Worm (Caenorhabditis elegans) whole organism, midembryonic: ENCODE data around the gene Y50D4A.5.
A peak's percentile ranks its signal among the peaks of the same experiment; 100 is the strongest.

Experiments
- T22C8.4 ChIP-seq: fragments of 200-800 bp; sonication (Bioruptor generic); IDR thresholded peaks from 2 replicates; pipeline ENCODE4 v1.3.6; 2022; ENCODE audit warnings: missing genetic modification characterization, missing compliant biosample characterization
- cog-1 ChIP-seq: sonication (generic microtip); optimal IDR thresholded peaks from 2 replicates; lab custom pipeline; 2016; ENCODE audit warnings: missing genetic modification characterization, missing compliant biosample characterization
- flt-1 ChIP-seq: fragments of 200-800 bp; sonication (Bioruptor generic); IDR thresholded peaks from 2 replicates; pipeline ENCODE4 v1.3.6; 2022; ENCODE audit warnings: missing genetic modification characterization, missing compliant biosample characterization
- klf-2 ChIP-seq: fragments of 200-800 bp; sonication (Bioruptor generic); conservative IDR thresholded peaks from 2 replicates; pipeline ENCODE4 v1.3.6; 2022; ENCODE audit warnings: missing genetic modification reagents, missing genetic modification characterization, missing compliant biosample characterization
- med-1 ChIP-seq: sonication (generic microtip); optimal IDR thresholded peaks from 2 replicates; lab custom pipeline; 2017; ENCODE audit warnings: missing genetic modification characterization, mild to moderate bottlenecking, missing compliant biosample characterization, antibody characterized with exemption, missing genetic modification reagents; ENCODE audit not compliant: insufficient read depth
- ref-1 ChIP-seq: fragments of 200-800 bp; sonication (Bioruptor generic); conservative IDR thresholded peaks from 2 replicates; pipeline ENCODE4 v1.3.6; 2022; ENCODE audit warnings: missing genetic modification reagents, missing genetic modification characterization, missing compliant biosample characterization
- tab-1 ChIP-seq: fragments of 200-800 bp; sonication (Bioruptor generic); IDR thresholded peaks from 2 replicates; pipeline ENCODE4 v1.3.6; 2022; ENCODE audit warnings: missing genetic modification characterization, missing compliant biosample characterization
- ztf-23 ChIP-seq: fragments of 200-800 bp; sonication (Bioruptor generic); IDR thresholded peaks from 2 replicates; pipeline ENCODE4 v1.3.6; 2022; ENCODE audit warnings: missing genetic modification reagents, missing genetic modification characterization, missing compliant biosample characterization
- ztf-29 ChIP-seq: fragments of 200-800 bp; sonication (Bioruptor generic); IDR thresholded peaks from 2 replicates; pipeline ENCODE4 v1.3.6; 2022; ENCODE audit warnings: missing genetic modification reagents, missing genetic modification characterization, missing compliant biosample characterization

Y50D4A.5 gene

ce11 chrV:1206971-1207370 lies at the start of gene Y50D4A.5:
Y50D4A.5 (plus strand) TSS chrV:1207307.
- TF ChIP-seq klf-2 (GFP tag; lab: Robert Waterston, UW) (no peak), flt-1 (GFP tag; lab: Robert Waterston, UW) (peak; percentile 39; the same call in 1 of the 2 replicates), med-1 (GFP tag; lab: Kevin White, UChicago) (no peak), tab-1 (GFP tag; lab: Robert Waterston, UW) (0 out of 2 replicates have a peak, but pooled peaks have one; percentile 52), cog-1 (no peak), ztf-29 (GFP tag; lab: Robert Waterston, UW) (no peak), T22C8.4 (GFP tag; lab: Robert Waterston, UW) (peak; percentile 17; the same call in 1 of the 2 replicates), ztf-23 (0 out of 2 replicates have a peak, but pooled peaks have one; percentile 18), ref-1 (no peak)

ce11 chrV:1157443-1157842 lies 49.7 kb upstream of the Y50D4A.5 start:
- no peak for TF ChIP-seq T22C8.4 (GFP tag; lab: Robert Waterston, UW)

DNA sequence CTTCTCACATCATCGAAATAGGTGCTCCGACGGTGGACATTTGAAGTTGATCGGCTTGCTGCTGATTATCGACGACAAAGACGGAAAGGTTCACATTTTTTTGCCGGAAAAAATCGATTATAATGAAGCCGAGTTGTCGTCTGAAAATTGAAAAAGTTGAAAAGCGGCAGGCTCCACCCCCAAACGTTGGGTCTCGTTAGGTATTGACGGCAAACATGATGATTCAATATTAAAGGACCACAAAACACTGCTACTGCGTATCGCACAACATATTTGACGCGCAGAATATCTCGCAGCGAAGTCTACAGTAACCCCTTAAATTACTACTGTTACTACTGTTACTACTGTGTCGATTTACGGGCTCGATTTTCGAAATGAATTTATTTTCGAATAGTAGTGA lies 48.9 kb upstream of the Y50D4A.5 start:
- 0 out of 2 replicates have a peak, but pooled peaks have one; percentile 52 for TF ChIP-seq ztf-23
- TF ChIP-seq med-1 (GFP tag; lab: Kevin White, UChicago) = no peak
- TF ChIP-seq T22C8.4 (GFP tag; lab: Robert Waterston, UW) = no peak
- no peak for TF ChIP-seq tab-1 (GFP tag; lab: Robert Waterston, UW)
- TF ChIP-seq flt-1 (GFP tag; lab: Robert Waterston, UW) = no peak
- TF ChIP-seq cog-1 = no peak
- TF ChIP-seq ztf-29 (GFP tag; lab: Robert Waterston, UW) = no peak
- no peak for TF ChIP-seq klf-2 (GFP tag; lab: Robert Waterston, UW)

ce11 chrV:1160716-1161115 lies 46.4 kb upstream of the Y50D4A.5 start:
- no peak for TF ChIP-seq klf-2 (GFP tag; lab: Robert Waterston, UW)
- TF ChIP-seq ztf-23 = no peak
- no peak for TF ChIP-seq tab-1 (GFP tag; lab: Robert Waterston, UW)
- TF ChIP-seq T22C8.4 (GFP tag; lab: Robert Waterston, UW) = no peak
- no peak for TF ChIP-seq ztf-29 (GFP tag; lab: Robert Waterston, UW)
- no peak for TF ChIP-seq med-1 (GFP tag; lab: Kevin White, UChicago)
- no peak for TF ChIP-seq cog-1
- no peak for TF ChIP-seq ref-1
- no peak for TF ChIP-seq flt-1 (GFP tag; lab: Robert Waterston, UW)

- TF ChIP-seq T22C8.4 (GFP tag; lab: Robert Waterston, UW) (no peak), cog-1 (no peak), ref-1 (no peak), tab-1 (GFP tag; lab: Robert Waterston, UW) (no peak), klf-2 (GFP tag; lab: Robert Waterston, UW) (no peak), ztf-23 (no peak), ztf-29 (GFP tag; lab: Robert Waterston, UW) (no peak), med-1 (GFP tag; lab: Kevin White, UChicago) (no peak), flt-1 (GFP tag; lab: Robert Waterston, UW) (no peak)
Observed at ce11 chrV:1164196-1164691, 42.9 kb upstream of the Y50D4A.5 start, which contains the start of gene T21H3.5. T21H3.5 (minus strand) TSS chrV:1164293.

DNA sequence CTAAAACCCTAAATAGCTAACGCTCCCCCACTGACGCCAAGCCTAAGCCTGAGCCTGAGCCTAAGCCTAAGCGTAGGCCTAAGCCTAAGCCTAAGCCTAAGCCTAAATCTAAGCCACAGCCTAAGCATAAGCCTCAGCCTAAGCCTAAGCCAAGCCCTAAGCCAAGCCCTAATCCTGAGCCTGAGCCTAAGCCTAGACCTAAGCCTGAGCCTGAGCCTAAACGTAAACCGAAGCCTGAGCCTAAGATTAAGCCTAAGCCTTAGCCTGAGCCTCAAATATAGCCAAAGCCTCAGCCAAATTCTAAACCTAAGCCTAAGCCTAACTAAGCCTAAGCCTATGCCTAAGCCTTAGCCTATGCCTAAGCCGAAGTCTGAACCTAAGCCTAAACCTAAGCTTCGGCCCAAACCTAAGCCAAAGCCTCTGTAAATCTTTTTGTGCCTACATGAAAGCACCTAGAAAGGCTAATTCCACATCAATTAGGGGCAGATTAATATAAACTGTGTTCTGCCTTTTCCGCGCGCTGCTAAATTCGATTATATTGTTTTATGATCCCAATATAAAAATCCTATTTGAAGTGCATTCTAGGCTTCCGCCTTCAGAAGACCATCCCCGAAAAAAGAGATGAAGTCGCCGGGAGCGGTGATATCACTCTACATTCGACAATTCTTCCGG lies 41.9 kb upstream of the Y50D4A.5 start, which contains the start of gene ptr-16:
ptr-16 (plus strand) TSS at position 622 of the 672 bp plus-strand sequence.
- TF ChIP-seq tab-1 (GFP tag; lab: Robert Waterston, UW) (0 out of 2 replicates have a peak, but pooled peaks have one; percentile 23), ztf-29 (GFP tag; lab: Robert Waterston, UW) (no peak), klf-2 (GFP tag; lab: Robert Waterston, UW) (no peak)

DNA sequence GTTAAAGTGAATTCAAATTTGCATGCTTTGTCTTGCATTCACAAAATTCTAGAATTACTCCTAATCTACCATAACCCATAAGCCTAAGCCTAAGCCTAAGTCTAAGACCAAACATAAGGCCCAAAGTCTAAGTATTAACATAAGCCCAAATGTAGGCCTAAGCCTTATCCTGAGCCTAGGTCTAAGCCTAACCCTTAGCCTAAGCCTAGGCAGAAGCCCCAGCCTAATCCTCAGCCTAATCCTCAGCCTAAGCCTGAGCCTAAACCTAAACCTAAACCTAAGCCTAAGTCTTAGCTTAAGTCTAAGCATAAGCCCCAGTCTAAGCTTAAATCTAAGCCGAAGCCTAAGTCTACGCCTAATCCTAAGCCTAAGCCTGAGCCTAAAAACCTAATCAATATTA lies 36.5 kb upstream of the Y50D4A.5 start:
- no peak for TF ChIP-seq ztf-29 (GFP tag; lab: Robert Waterston, UW)
- no peak for TF ChIP-seq klf-2 (GFP tag; lab: Robert Waterston, UW)
- no peak for TF ChIP-seq med-1 (GFP tag; lab: Kevin White, UChicago)
- no peak for TF ChIP-seq ref-1
- TF ChIP-seq flt-1 (GFP tag; lab: Robert Waterston, UW) = no peak
- no peak for TF ChIP-seq T22C8.4 (GFP tag; lab: Robert Waterston, UW)
- TF ChIP-seq cog-1 = no peak

DNA sequence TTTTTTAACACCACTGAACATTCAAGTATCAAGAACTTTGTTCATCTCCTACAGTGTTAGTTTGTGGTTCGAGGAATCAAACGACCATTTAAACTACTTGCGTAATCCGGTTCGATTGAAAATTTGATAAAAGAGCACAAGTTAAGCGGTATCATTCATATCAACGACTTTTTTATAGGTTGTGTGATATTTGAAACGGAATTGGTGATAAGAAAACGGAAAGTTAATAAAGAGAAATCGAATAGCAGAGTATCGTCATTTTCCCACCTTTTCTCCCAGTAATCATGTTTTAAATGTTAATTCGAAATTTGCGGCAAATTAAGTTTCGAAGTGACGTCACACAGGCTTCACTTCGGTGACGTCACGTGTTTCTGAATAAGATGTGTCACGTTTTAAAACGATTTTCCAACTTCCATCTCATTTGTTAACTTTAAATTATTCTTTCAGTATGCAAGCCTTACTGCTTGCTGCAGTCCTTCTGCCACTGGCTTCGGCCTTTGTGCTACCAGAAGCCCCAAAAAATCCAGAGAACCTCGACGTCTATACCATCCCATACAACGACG lies 30.7 kb upstream of the Y50D4A.5 start, which contains the start of gene T21H3.1:
T21H3.1 (plus strand) TSS at position 448 of the 563 bp plus-strand sequence.
- TF ChIP-seq tab-1 (GFP tag; lab: Robert Waterston, UW) = no peak
- TF ChIP-seq cog-1 = no peak
- no peak for TF ChIP-seq ztf-23

ce11 chrV:1179279-1179678 lies 27.8 kb upstream of the Y50D4A.5 start, which contains the start of gene F25A2.1:
F25A2.1 (plus strand) TSS chrV:1179579.
- TF ChIP-seq klf-2 (GFP tag; lab: Robert Waterston, UW) = no peak

DNA sequence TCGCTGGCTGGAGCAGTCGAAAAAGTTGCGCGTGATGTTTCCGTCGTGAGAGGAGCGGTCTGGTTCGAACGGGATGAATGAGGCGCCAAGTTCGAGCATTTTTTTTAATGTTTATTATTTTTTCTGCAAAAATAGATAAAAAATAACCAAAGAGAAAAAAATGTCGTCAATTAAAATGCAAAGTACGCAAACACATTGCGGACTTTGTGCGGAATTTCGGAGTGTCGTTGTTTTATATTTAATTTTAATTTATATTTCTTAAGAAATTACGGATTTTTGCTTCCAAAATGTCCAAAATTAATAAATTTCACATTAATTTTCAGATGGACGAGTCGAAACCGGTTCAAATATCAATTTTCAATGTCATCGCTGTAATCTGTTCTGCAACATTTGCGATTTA lies 11.1 kb upstream of the Y50D4A.5 start, which contains the start of the genes wrb-1 and Y50D4A.4:
wrb-1 (plus strand) TSS at position 78 of the 400 bp plus-strand sequence.
Y50D4A.4 (minus strand) TSS at position 133 of the 400 bp plus-strand sequence.
- TF ChIP-seq ref-1 = no peak
- TF ChIP-seq klf-2 (GFP tag; lab: Robert Waterston, UW) = no peak
- no peak for TF ChIP-seq cog-1
